Fruit fly (Drosophila melanogaster): ENCODE measurements around the gene CG33922.

DNA sequence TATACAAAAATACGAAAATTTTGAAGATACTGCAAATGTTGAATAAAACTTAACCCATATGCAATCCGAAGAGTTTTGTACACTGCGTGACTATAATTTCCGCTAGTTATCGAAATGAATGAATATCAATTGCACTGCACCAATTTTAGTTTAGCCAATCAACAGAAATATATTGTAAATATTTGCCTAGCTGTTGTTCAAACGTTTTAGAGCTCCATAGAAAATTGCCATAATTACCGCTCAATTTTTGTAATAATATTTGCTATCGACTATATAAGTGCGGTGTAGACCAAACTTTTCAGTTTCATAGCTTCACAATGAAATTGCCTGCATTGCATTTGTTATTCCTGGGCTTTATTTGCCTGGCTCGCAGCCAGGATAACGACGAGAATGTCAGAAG, 15.1 kb downstream of the CG33922 start, which contains the start of gene a5:
- TF ChIP-seq fru (GFP tag; optimal IDR thresholded peaks at IDR 0.05) (no peak), HLH106 (tag; optimal IDR thresholded peaks at IDR 0.05) (no peak), CG9705 (GFP tag; optimal IDR thresholded peaks at IDR 0.05) (no peak), Dfd (GFP tag; optimal IDR thresholded peaks at IDR 0.05) (no peak), psq (GFP tag; optimal IDR thresholded peaks at IDR 0.05) (no peak), Hnf4 (GFP tag; optimal IDR thresholded peaks at IDR 0.05) (no peak), rgr (GFP tag; optimal IDR thresholded peaks at IDR 0.05) (no peak), usp (GFP tag; optimal IDR thresholded peaks at IDR 0.05) (no peak), Abd-B (GFP tag; optimal IDR thresholded peaks at IDR 0.05) (no peak), Hr78 (GFP tag; optimal IDR thresholded peaks at IDR 0.05) (no peak), lola (GFP tag; optimal IDR thresholded peaks at IDR 0.05) (no peak), Rel (GFP tag; optimal IDR thresholded peaks at IDR 0.05) (no peak), Rel (tag; optimal IDR thresholded peaks at IDR 0.05) (no peak), Myc (optimal IDR thresholded peaks at IDR 0.05) (no peak)

Data from whole organism, wandering third instar larva.